Worm (Caenorhabditis elegans): ENCODE measurements around the gene K11D12.8.

DNA sequence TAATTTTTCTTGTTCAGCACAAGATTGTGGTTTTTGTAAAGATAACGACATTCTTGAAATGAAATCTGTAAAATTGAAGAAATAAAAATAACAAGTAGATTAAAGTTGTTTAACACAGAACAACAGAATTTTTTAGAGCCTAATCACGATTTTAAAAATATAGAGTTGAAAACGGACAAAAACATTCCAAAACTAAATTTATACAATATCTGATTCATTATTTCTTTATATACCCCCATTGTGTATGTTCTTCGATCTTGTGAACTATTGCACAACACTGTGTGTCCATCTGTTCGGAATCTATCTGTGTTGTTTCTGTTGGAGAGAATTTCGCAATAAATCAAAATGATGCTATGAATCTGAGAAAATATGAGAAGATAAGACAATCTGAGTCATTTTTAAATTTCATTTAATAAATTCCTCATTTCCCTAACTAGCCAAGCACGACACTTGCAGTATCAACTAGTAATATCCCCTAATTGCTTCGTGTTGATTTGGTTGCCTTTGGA is 44.2 kb upstream of the K11D12.8 start, which contains the start of gene Y58A7A.4:
- TF ChIP-seq ceh-79 (tag; optimal IDR thresholded peaks at IDR 0.05) (no peak), gei-17 (GFP tag; optimal IDR thresholded peaks at IDR 0.05) (no peak), xnd-1 (tag; optimal IDR thresholded peaks at IDR 0.05) (no peak), unc-62 (GFP tag; optimal IDR thresholded peaks at IDR 0.05) (no peak), nhr-27 (tag; optimal IDR thresholded peaks at IDR 0.05) (no peak), hlh-12 (tag; optimal IDR thresholded peaks at IDR 0.05) (no peak), ztf-6 (GFP tag; IDR thresholded peaks at IDR 0.05) (no peak), F55B11.4 (tag; optimal IDR thresholded peaks at IDR 0.05; ENCODE audit: borderline replicate concordance, insufficient read depth) (no peak), egl-18 (GFP tag; IDR thresholded peaks at IDR 0.05) (no peak), snpc-4 (GFP tag; optimal IDR thresholded peaks at IDR 0.05) (no peak), snpc-4 (tag; optimal IDR thresholded peaks at IDR 0.05) (no peak), pha-4 (tag; optimal IDR thresholded peaks at IDR 0.05) (no peak), snpc-1.3 (tag; optimal IDR thresholded peaks at IDR 0.05; ENCODE audit: insufficient read depth) (no peak), ceh-100 (GFP tag; IDR thresholded peaks at IDR 0.05) (no peak)

Data from whole organism, young adult.